Fruit fly (Drosophila melanogaster) whole organism, adult: Measurements from ENCODE around the gene Mbs.
A peak's percentile ranks its signal among the peaks of the same experiment; 100 is the strongest.

Source experiments
- CG11617 ChIP-seq: fragments of 200-800 bp; sonication (Bioruptor generic); optimal IDR thresholded peaks from 2 replicates; lab custom pipeline; 2017; ENCODE audit warnings: mild to moderate bottlenecking, missing biosample characterization, missing genetic modification reagents, missing genetic modification characterization
- CG12768 ChIP-seq: fragments of 200-800 bp; sonication (Bioruptor generic); optimal IDR thresholded peaks from 2 replicates; lab custom pipeline; 2017; ENCODE audit warnings: missing biosample characterization, missing genetic modification characterization, mild to moderate bottlenecking, moderate library complexity, missing genetic modification reagents
- CG14711 ChIP-seq: fragments of 200-800 bp; sonication (Bioruptor generic); optimal IDR thresholded peaks from 2 replicates; lab custom pipeline; 2018; ENCODE audit warnings: missing biosample characterization, mild to moderate bottlenecking, missing genetic modification characterization, moderate library complexity
- CG1620 ChIP-seq: fragments of 200-800 bp; sonication (Bioruptor generic); optimal IDR thresholded peaks from 2 replicates; lab custom pipeline; 2016; ENCODE audit warnings: missing biosample characterization, missing genetic modification characterization
- CG33017 ChIP-seq: fragments of 200-800 bp; sonication (Bioruptor generic); optimal IDR thresholded peaks from 2 replicates; lab custom pipeline; 2018; ENCODE audit warnings: missing biosample characterization, mild to moderate bottlenecking, missing genetic modification characterization, moderate library complexity
- CG5204 ChIP-seq: fragments of 200-800 bp; sonication (Bioruptor generic); optimal IDR thresholded peaks from 2 replicates; lab custom pipeline; 2016; ENCODE audit warnings: missing biosample characterization, missing genetic modification characterization
- CG7045 ChIP-seq: fragments of 200-800 bp; sonication (Bioruptor generic); optimal IDR thresholded peaks from 2 replicates; lab custom pipeline; 2017; ENCODE audit warnings: missing biosample characterization, mild to moderate bottlenecking, missing genetic modification characterization
- CG7101 ChIP-seq: fragments of 200-800 bp; sonication (Bioruptor generic); optimal IDR thresholded peaks from 2 replicates; lab custom pipeline; 2018; ENCODE audit warnings: missing biosample characterization, mild to moderate bottlenecking, missing genetic modification characterization, moderate library complexity
- Clk ChIP-seq: fragments of 200-800 bp; sonication (Bioruptor generic); optimal IDR thresholded peaks from 2 replicates; lab custom pipeline; 2017; ENCODE audit warnings: missing biosample characterization, missing genetic modification characterization
- Crg-1 ChIP-seq: fragments of 200-800 bp; sonication (Bioruptor generic); optimal IDR thresholded peaks from 2 replicates; lab custom pipeline; 2016; ENCODE audit warnings: missing biosample characterization, missing genetic modification characterization
- Hr96 ChIP-seq: fragments of 200-800 bp; sonication (Bioruptor generic); optimal IDR thresholded peaks from 2 replicates; lab custom pipeline; 2016; ENCODE audit warnings: missing biosample characterization, missing genetic modification characterization
- Mnt ChIP-seq: fragments of 200-800 bp; sonication (Bioruptor generic); optimal IDR thresholded peaks from 2 replicates; lab custom pipeline; 2016; ENCODE audit warnings: missing biosample characterization, mild to moderate bottlenecking, missing genetic modification characterization
- bab1 ChIP-seq: fragments of 200-800 bp; sonication (Bioruptor generic); optimal IDR thresholded peaks from 3 replicates; lab custom pipeline; 2019; ENCODE audit warnings: missing biosample characterization, mild to moderate bottlenecking, missing genetic modification characterization, moderate library complexity
- cic ChIP-seq: fragments of 200-800 bp; sonication (Bioruptor generic); optimal IDR thresholded peaks from 2 replicates; lab custom pipeline; 2017; ENCODE audit warnings: missing biosample characterization, mild to moderate bottlenecking, missing genetic modification characterization, moderate library complexity
- cnc ChIP-seq, 2 experiments: fragments of >200 bp; optimal IDR thresholded peaks; 2 replicates each; lab custom pipeline; 2017
- kay ChIP-seq: fragments of 200-800 bp; sonication (Bioruptor generic); peaks from one replicate; lab custom pipeline; 2016; ENCODE audit warnings: missing biosample characterization, missing genetic modification characterization, borderline replicate concordance
- ovo ChIP-seq: fragments of 200-800 bp; sonication (Bioruptor generic); optimal IDR thresholded peaks from 2 replicates; lab custom pipeline; 2016; ENCODE audit warnings: missing biosample characterization, missing genetic modification characterization
- pad ChIP-seq: fragments of 200-800 bp; sonication (Bioruptor generic); optimal IDR thresholded peaks from 3 replicates; lab custom pipeline; 2017; ENCODE audit warnings: missing biosample characterization, missing genetic modification characterization, mild to moderate bottlenecking, moderate library complexity, missing genetic modification reagents
- tj ChIP-seq: fragments of 200-800 bp; sonication (Bioruptor generic); optimal IDR thresholded peaks from 3 replicates; lab custom pipeline; 2017; ENCODE audit warnings: missing biosample characterization, mild to moderate bottlenecking, missing genetic modification characterization, moderate library complexity
- toe ChIP-seq: fragments of 200-800 bp; sonication (Bioruptor generic); optimal IDR thresholded peaks from 2 replicates; lab custom pipeline; 2016; ENCODE audit warnings: missing biosample characterization, missing genetic modification characterization

Mbs gene

dm6 chr3L:16105528-16105927 lies 53.8 kb downstream of the Mbs start, which contains the start of the genes IntS9 and CG43295:
Gene IntS9, minus strand, starts transcription at chr3L:16105627.
Gene CG43295, plus strand, starts transcription at chr3L:16105852.
- TF ChIP-seq CG7101 (peak; percentile 80), Crg-1 (GFP tag; lab: Kevin White, UChicago) (peak; percentile 64), CG7045 (GFP tag; lab: Kevin White, UChicago) (peak; percentile 45), toe (GFP tag; lab: Kevin White, UChicago) (peak; percentile 85), CG11617 (peak; percentile 78), Mnt (GFP tag; lab: Kevin White, UChicago) (peak; percentile 81), CG5204 (peak; percentile 83), CG12768 (peak; percentile 77), CG14711 (tag; lab: Kevin White, UChicago) (peak; percentile 78), pad (GFP tag; lab: Kevin White, UChicago) (peak; percentile 52), cic (GFP tag; lab: Kevin White, UChicago) (peak; percentile 7), CG33017 (tag; lab: Kevin White, UChicago) (peak; percentile 76), tj (peak; percentile 48), bab1 (GFP tag; lab: Kevin White, UChicago) (peak; percentile 78), cnc (optimal IDR thresholded peaks at IDR 0.05; lab: Kevin White, UChicago) (no peak), CG1620 (GFP tag; lab: Kevin White, UChicago) (peak; percentile 83), Clk (GFP tag; lab: Kevin White, UChicago) (peak; percentile 47), Hr96 (peak; percentile 86), kay (GFP tag; lab: Kevin White, UChicago) (no peak), ovo (GFP tag; lab: Kevin White, UChicago) (peak; percentile 71)

dm6 chr3L:16112069-16112820 lies 60.5 kb downstream of the Mbs start, which contains the start of gene Zn72D:
Gene Zn72D, minus strand, starts transcription at chr3L:16112626.
- TF ChIP-seq tj (no peak), CG14711 (tag; lab: Kevin White, UChicago) (no peak), Crg-1 (GFP tag; lab: Kevin White, UChicago) (no peak), CG7101 (no peak), CG12768 (peak; percentile 65), cic (GFP tag; lab: Kevin White, UChicago) (no peak), CG11617 (peak; percentile 29), CG7045 (GFP tag; lab: Kevin White, UChicago) (no peak), bab1 (GFP tag; lab: Kevin White, UChicago) (peak; percentile 35), ovo (GFP tag; lab: Kevin White, UChicago) (peak; percentile 18), CG1620 (GFP tag; lab: Kevin White, UChicago) (no peak), Mnt (GFP tag; lab: Kevin White, UChicago) (peak; percentile 8), CG5204 (no peak), kay (GFP tag; lab: Kevin White, UChicago) (no peak), Hr96 (no peak), CG33017 (tag; lab: Kevin White, UChicago) (no peak), Clk (GFP tag; lab: Kevin White, UChicago) (no peak), pad (GFP tag; lab: Kevin White, UChicago) (no peak), cnc (optimal IDR thresholded peaks at IDR 0.05; lab: Kevin White, UChicago) (no peak), toe (GFP tag; lab: Kevin White, UChicago) (no peak)

- TF ChIP-seq Hr96 (no peak), CG12768 (no peak), CG7101 (no peak), bab1 (GFP tag; lab: Kevin White, UChicago) (no peak)
Observed at dm6 chr3L:16113003-16113606, 61.3 kb downstream of the Mbs start, which contains the start of gene Taf4. Gene Taf4, plus strand, starts transcription at chr3L:16113212.

- TF ChIP-seq pad (GFP tag; lab: Kevin White, UChicago) (peak; percentile 65), tj (peak; percentile 91), CG12768 (peak; percentile 90), Crg-1 (GFP tag; lab: Kevin White, UChicago) (peak; percentile 83), cnc (optimal IDR thresholded peaks at IDR 0.05; lab: Kevin White, UChicago) (no peak), Mnt (GFP tag; lab: Kevin White, UChicago) (peak; percentile 97), Clk (GFP tag; lab: Kevin White, UChicago) (peak; percentile 83), CG5204 (no peak), Hr96 (no peak), CG7101 (peak; percentile 89), toe (GFP tag; lab: Kevin White, UChicago) (no peak), kay (GFP tag; lab: Kevin White, UChicago) (no peak), CG1620 (GFP tag; lab: Kevin White, UChicago) (peak; percentile 81), ovo (GFP tag; lab: Kevin White, UChicago) (peak; percentile 62), bab1 (GFP tag; lab: Kevin White, UChicago) (peak; percentile 89), CG11617 (peak; percentile 98), CG33017 (tag; lab: Kevin White, UChicago) (peak; percentile 79), CG7045 (GFP tag; lab: Kevin White, UChicago) (peak; percentile 88), CG14711 (tag; lab: Kevin White, UChicago) (peak; percentile 83), cic (GFP tag; lab: Kevin White, UChicago) (peak; percentile 88)
Observed at dm6 chr3L:16113607-16114337, 62.0 kb downstream of the Mbs start.

dm6 chr3L:16121791-16122190 lies 70.0 kb downstream of the Mbs start, which contains the start of gene Strump:
Gene Strump, plus strand, starts transcription at chr3L:16122002.
- TF ChIP-seq CG33017 (tag; lab: Kevin White, UChicago) (no peak), ovo (GFP tag; lab: Kevin White, UChicago) (no peak), cic (GFP tag; lab: Kevin White, UChicago) (no peak), Mnt (GFP tag; lab: Kevin White, UChicago) (no peak), CG14711 (tag; lab: Kevin White, UChicago) (peak; percentile 95), bab1 (GFP tag; lab: Kevin White, UChicago) (peak; percentile 54), Hr96 (no peak), Clk (GFP tag; lab: Kevin White, UChicago) (no peak), CG7101 (peak; percentile 14), CG1620 (GFP tag; lab: Kevin White, UChicago) (no peak), CG5204 (no peak), CG11617 (no peak), Crg-1 (GFP tag; lab: Kevin White, UChicago) (no peak)
